Worm (Caenorhabditis elegans) whole organism, L3 larva: Measurements from ENCODE around the gene Y39B6A.7.

Experiments used
- R02D3.7 ChIP-seq: fragments of 150-350 bp; optimal IDR thresholded peaks from 2 replicates; lab custom pipeline; 2014; ENCODE audit warnings: missing biosample characterization, missing genetic modification characterization
- aly-2 ChIP-seq: fragments of 150-350 bp; optimal IDR thresholded peaks from 2 replicates; lab custom pipeline; 2014; ENCODE audit warnings: missing biosample characterization, missing genetic modification characterization
- ceh-28 ChIP-seq: fragments of 150-350 bp; optimal IDR thresholded peaks from 2 replicates; lab custom pipeline; 2014; ENCODE audit warnings: missing biosample characterization, missing genetic modification reagents, missing genetic modification characterization
- daf-12 ChIP-seq: fragments of 150-350 bp; optimal IDR thresholded peaks from 2 replicates; lab custom pipeline; 2014; ENCODE audit warnings: missing biosample characterization, missing genetic modification reagents, missing genetic modification characterization
- elt-3 ChIP-seq, 3 experiments: fragments of 150-350 bp in 1 of 3; sonication (generic microtip) in 2 of 3; optimal IDR thresholded peaks; 2 replicates in 2 of 3; 4 replicates in 1 of 3; lab custom pipeline; 2014 to 2017; ENCODE audit warnings: missing biosample characterization in 3 of 3, missing genetic modification characterization in 3 of 3
- eor-1 ChIP-seq, 2 experiments: fragments of 150-350 bp; optimal IDR thresholded peaks; 2 replicates each; lab custom pipeline; 2014 to 2018; ENCODE audit warnings: missing biosample characterization in 2 of 2, missing genetic modification characterization in 2 of 2
- fkh-10 ChIP-seq: sonication (generic microtip); optimal IDR thresholded peaks from 2 replicates; lab custom pipeline; 2017; ENCODE audit warnings: missing biosample characterization, missing genetic modification reagents, missing genetic modification characterization
- lsy-12 ChIP-seq: sonication (generic microtip); optimal IDR thresholded peaks from 2 replicates; lab custom pipeline; 2016; ENCODE audit warnings: mild to moderate bottlenecking, missing genetic modification characterization, missing compliant biosample characterization
- mml-1 ChIP-seq: fragments of 150-350 bp; sonication (generic microtip); optimal IDR thresholded peaks from 3 replicates; lab custom pipeline; 2014; ENCODE audit warnings: missing biosample characterization, missing genetic modification characterization
- nhr-237 ChIP-seq: fragments of 150-350 bp; optimal IDR thresholded peaks from 2 replicates; lab custom pipeline; 2014; ENCODE audit warnings: missing biosample characterization, missing genetic modification characterization
- nhr-67 ChIP-seq: fragments of 150-350 bp; optimal IDR thresholded peaks from 2 replicates; lab custom pipeline; 2014; ENCODE audit warnings: missing biosample characterization, missing genetic modification characterization
- pha-4 ChIP-seq: fragments of 150-350 bp; optimal IDR thresholded peaks from 2 replicates; lab custom pipeline; 2014; ENCODE audit warnings: missing biosample characterization, missing genetic modification reagents, missing genetic modification characterization
- sea-2 ChIP-seq: fragments of 150-350 bp; sonication (generic microtip); optimal IDR thresholded peaks from 4 replicates; lab custom pipeline; 2014; ENCODE audit warnings: missing biosample characterization, missing genetic modification reagents, missing genetic modification characterization

Gene Y39B6A.7

DNA sequence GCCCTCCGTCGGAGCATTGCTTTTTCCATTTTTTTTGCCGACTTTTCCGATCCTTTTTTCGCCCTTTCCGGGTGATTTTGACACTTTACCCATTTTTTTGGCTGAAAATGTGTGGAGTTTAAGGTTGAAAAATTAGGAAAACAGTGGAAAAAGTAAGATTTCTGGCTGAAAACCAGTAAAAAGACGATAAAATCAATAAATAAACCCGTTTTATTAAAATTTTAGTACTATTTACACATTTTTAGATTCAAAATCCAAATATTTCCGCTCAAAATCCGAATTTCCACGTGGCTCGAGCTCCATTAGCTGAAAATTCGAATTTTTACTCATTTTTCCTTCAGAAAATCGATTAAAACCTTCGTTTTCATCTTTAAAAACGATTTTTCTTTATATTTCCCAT lies 30.6 kb downstream of the Y39B6A.7 start, which contains the start of gene pro-3:
Gene pro-3 (minus strand): TSS at position 101 of the 400 bp plus-strand sequence.
- TF ChIP-seq daf-12 (tag; lab: Kevin White, UChicago) (no peak), nhr-237 (tag; lab: Kevin White, UChicago) (no peak), aly-2 (tag; lab: Kevin White, UChicago) (no peak), elt-3 (tag; optimal IDR thresholded peaks at IDR 0.05; lab: Kevin White, UChicago) (no peak), mml-1 (tag; lab: Kevin White, UChicago) (no peak), fkh-10 (no peak)

DNA sequence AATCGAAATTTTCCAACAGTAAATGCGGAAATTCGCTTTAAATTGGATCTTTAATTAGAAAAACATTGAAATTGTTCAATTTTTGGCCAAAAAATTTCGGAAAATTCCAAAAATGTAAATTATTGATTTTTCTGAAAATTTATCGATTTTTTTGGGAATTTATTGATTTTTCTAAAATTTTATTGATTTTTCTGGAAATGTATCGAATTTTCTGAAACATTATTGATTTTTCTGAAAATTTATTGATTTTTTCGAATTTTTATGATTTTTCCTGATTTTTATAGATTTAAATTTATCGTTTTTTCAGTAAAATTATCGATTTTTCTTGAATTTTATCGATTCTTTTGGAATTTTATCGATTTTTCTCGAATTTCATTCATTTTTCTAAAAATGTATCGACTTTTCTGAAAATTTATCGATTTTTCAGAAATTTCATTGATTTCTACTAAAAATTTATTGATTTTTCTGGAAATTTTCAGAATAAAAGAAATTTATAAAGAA lies 32.0 kb downstream of the Y39B6A.7 start:
- TF ChIP-seq ceh-28 (tag; lab: Kevin White, UChicago) (peak; percentile 92), lsy-12 (tag; lab: Kevin White, UChicago) (no peak)

DNA sequence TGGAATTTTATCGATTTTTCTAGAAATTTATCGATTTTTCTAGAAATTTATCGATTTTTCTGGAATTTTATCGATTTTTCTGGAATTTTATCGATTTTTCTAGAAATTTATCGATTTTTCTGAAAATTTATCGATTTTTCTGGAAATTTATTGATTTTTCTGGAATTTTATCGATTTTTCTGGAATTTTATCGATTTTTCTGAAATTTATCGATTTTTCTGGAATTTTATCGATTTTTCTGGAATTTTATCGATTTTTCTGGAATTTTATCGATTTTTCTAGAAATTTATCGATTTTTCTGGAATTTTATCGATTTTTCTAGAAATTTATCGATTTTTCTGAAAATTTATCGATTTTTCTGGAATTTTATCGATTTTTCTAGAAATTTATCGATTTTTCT lies 35.3 kb downstream of the Y39B6A.7 start:
- TF ChIP-seq ceh-28 (tag; lab: Kevin White, UChicago) = peak; percentile 53

DNA sequence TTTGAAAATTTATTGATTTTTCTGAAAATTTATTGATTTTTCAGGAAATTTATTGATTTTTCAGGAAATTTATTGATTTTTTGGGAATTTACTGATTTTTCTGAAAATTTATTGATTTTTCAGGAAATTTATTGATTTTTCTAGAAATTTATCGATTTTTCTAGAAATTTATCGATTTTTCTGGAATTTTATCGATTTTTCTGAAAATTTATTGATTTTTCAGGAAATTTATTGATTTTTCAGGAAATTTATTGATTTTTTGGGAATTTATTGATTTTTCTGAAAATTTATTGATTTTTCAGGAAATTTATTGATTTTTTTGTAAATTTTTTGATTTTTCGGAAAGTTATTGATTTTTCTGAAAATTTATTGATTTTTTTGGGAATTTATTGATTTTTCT lies 36.4 kb downstream of the Y39B6A.7 start:
- TF ChIP-seq ceh-28 (tag; lab: Kevin White, UChicago) = peak; percentile 90
- TF ChIP-seq, all 47 proteins: peak for 1; not testable (repeated sequence) for 46

DNA sequence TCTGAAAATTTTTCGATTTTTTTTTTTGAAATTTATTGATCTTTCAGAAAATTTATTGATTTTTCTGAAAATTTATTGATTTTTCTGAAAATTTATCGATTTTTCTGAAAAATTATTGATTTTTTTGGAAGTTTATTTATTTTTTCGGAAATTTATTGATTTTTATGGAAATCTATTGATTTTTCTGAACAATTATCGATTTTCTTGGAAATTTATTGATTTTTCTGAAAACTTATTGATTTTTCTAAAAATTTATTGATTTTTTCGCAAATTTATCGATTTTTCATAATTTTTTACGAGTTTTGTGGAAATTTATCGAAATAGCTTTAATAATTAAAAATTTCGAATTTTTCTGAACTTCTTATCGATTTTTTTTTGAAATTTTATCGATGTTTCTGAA lies 41.9 kb downstream of the Y39B6A.7 start:
- no peak for TF ChIP-seq eor-1 (tag; optimal IDR thresholded peaks at IDR 0.05; lab: Kevin White, UChicago)
- peak; percentile 86 for TF ChIP-seq ceh-28 (tag; lab: Kevin White, UChicago)

DNA sequence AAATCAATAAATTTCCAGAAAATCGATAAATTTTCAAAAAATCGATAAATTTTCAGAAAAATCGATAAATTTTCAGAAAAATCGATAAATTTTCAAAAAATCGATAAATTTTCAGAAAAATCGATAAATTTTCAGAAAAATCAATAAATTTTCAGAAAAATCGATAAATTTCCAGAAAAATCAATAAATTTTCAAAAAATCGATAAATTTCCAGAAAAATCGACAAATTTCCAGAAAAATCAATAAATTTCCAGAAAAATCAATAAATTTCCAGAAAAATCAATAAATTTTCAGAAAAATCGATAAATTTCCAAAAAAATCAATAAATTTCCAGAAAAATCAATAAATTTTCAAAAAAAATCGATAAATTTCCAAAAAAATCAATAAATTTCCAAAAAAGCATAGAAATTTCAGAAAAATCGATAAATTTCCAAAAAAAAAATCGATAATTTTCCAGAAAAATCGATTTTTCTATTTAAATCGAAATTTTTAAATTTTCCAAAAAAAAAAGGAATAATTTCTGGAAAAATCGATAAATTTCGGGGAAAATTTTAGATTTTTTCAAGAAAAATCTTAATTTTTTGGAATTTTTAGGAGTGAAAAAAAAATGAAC lies 47.3 kb downstream of the Y39B6A.7 start, which contains the start of gene zhp-4:
Gene zhp-4 (minus strand): TSS at position 198 of the 613 bp plus-strand sequence.
- TF ChIP-seq ceh-28 (tag; lab: Kevin White, UChicago) = peak; percentile 98

DNA sequence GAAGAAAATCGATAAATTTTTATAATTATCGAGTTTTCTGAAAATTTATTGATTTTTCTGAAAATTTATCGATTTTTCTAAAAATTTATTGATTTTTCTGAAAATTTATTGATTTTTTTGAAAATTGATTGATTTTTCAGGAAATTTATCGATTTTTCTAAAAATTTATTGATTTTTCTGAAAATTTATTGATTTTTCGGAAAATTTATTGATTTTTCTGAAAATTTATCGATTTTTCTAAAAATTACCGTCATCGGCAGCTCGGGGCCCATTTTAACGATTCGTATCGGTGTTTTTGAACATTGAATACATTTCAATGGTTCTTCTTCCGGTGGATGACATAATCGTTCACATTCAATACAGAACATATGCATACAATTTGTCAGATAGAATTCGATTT lies 48.3 kb downstream of the Y39B6A.7 start:
- peak; percentile 69 for TF ChIP-seq ceh-28 (tag; lab: Kevin White, UChicago)

DNA sequence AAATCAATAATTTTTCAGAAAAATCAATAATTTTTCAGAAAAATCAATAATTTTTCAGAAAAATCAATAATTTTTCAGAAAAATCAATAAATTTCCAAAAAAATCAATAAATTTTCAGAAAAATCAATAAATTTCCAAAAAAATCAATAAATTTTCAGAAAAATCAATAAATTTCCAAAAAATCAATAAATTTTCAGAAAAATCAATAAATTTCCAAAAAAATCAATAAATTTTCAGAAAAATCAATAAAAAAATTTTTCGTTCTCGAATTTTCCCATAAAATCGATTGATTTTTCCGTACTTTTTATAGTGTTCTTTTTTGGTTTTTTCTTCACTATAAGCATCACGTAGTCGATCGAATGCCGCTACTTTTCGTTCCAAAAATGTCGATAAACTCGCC lies 48.8 kb downstream of the Y39B6A.7 start:
- TF ChIP-seq ceh-28 (tag; lab: Kevin White, UChicago) = peak; percentile 78

DNA sequence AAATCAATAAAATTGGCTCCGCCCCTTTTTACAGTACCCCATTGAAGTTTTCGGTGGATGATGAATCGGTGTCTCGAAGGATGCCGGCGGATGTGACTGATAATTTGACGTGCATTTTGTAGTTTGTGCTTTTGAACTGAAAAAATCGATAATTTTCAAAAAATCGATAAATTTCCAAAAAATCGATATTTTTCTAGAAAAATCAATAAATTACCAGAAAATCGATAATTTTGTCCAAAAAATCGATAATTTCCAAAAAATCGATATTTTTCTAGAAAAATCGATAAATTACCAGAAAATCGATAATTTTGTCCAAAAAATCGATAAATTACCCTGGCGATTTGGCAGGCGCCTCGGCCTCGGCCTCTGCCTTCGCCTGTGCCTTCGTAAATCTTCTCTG lies 49.5 kb downstream of the Y39B6A.7 start:
- TF ChIP-seq nhr-67 (tag; lab: Kevin White, UChicago) (no peak), R02D3.7 (tag; lab: Kevin White, UChicago) (no peak), ceh-28 (tag; lab: Kevin White, UChicago) (peak; percentile 95), daf-12 (tag; lab: Kevin White, UChicago) (no peak), sea-2 (GFP tag; lab: Kevin White, UChicago) (no peak), pha-4 (no peak)
